Fruit fly (Drosophila melanogaster) whole organism, pupa: Measurements from ENCODE around the gene cd.

ENCODE experiments used
- CG10348 ChIP-seq: fragments of 200-800 bp; sonication (Bioruptor generic); IDR thresholded peaks from 2 replicates; pipeline ENCODE4 v1.3.6; 2022; ENCODE audit warnings: missing biosample characterization, missing genetic modification characterization
- CG12605 ChIP-seq: fragments of 200-800 bp; sonication (Bioruptor generic); IDR thresholded peaks from 2 replicates; pipeline ENCODE4 v1.3.6; 2022; ENCODE audit warnings: missing biosample characterization, missing genetic modification characterization
- CG13204 ChIP-seq: fragments of 200-800 bp; sonication (Bioruptor generic); optimal IDR thresholded peaks from 2 replicates; lab custom pipeline; 2018; ENCODE audit warnings: missing biosample characterization, mild to moderate bottlenecking, missing genetic modification characterization, moderate library complexity
- CG14655 ChIP-seq: fragments of 200-800 bp; sonication (Bioruptor generic); optimal IDR thresholded peaks from 3 replicates; lab custom pipeline; 2017; ENCODE audit warnings: mild to moderate bottlenecking, missing biosample characterization, missing genetic modification reagents, missing genetic modification characterization
- CG15710 ChIP-seq: fragments of 200-800 bp; sonication (Bioruptor generic); optimal IDR thresholded peaks from 2 replicates; lab custom pipeline; 2018; ENCODE audit warnings: missing biosample characterization, mild to moderate bottlenecking, missing genetic modification characterization, moderate library complexity
- CG17806 ChIP-seq: fragments of 200-800 bp; sonication (Bioruptor generic); optimal IDR thresholded peaks from 2 replicates; lab custom pipeline; 2018; ENCODE audit warnings: missing biosample characterization, mild to moderate bottlenecking, missing genetic modification characterization, moderate library complexity
- CG32121 ChIP-seq: fragments of 200-800 bp; sonication (Bioruptor generic); IDR thresholded peaks from 2 replicates; pipeline ENCODE4 v1.3.6; 2022; ENCODE audit warnings: missing biosample characterization, missing genetic modification characterization
- CG34367 ChIP-seq: fragments of 200-800 bp; sonication (Bioruptor generic); optimal IDR thresholded peaks from 2 replicates; lab custom pipeline; 2018; ENCODE audit warnings: missing biosample characterization, mild to moderate bottlenecking, missing genetic modification characterization
- CG4496 ChIP-seq: fragments of 200-800 bp; sonication (Bioruptor generic); IDR thresholded peaks from 3 replicates; pipeline ENCODE4 v1.3.6; 2022; ENCODE audit warnings: missing biosample characterization, missing genetic modification characterization
- CG8159 ChIP-seq: fragments of 200-800 bp; sonication (Bioruptor generic); optimal IDR thresholded peaks from 3 replicates; lab custom pipeline; 2018; ENCODE audit warnings: missing biosample characterization, mild to moderate bottlenecking, missing genetic modification characterization, moderate library complexity
- CG8301 ChIP-seq: fragments of 200-800 bp; sonication (Bioruptor generic); optimal IDR thresholded peaks from 2 replicates; lab custom pipeline; 2018; ENCODE audit warnings: missing biosample characterization, mild to moderate bottlenecking, missing genetic modification characterization
- CG9948 ChIP-seq: fragments of 200-800 bp; sonication (Bioruptor generic); optimal IDR thresholded peaks from 2 replicates; lab custom pipeline; 2018; ENCODE audit warnings: missing biosample characterization, mild to moderate bottlenecking, missing genetic modification characterization, moderate library complexity
- D1 ChIP-seq: fragments of 200-800 bp; sonication (Bioruptor generic); optimal IDR thresholded peaks from 2 replicates; lab custom pipeline; 2018; ENCODE audit warnings: missing biosample characterization, mild to moderate bottlenecking, missing genetic modification characterization, moderate library complexity
- EcR ChIP-seq: fragments of 200-800 bp; sonication (Bioruptor generic); optimal IDR thresholded peaks from 3 replicates; lab custom pipeline; 2019; ENCODE audit warnings: missing biosample characterization, missing genetic modification characterization, mild to moderate bottlenecking, moderate library complexity, missing genetic modification reagents
- Ets98B ChIP-seq: fragments of 200-800 bp; sonication (Bioruptor generic); IDR thresholded peaks from 2 replicates; pipeline ENCODE4 v1.3.6; 2022; ENCODE audit warnings: missing biosample characterization, missing genetic modification characterization
- Pif1A ChIP-seq: fragments of 200-800 bp; sonication (Bioruptor generic); optimal IDR thresholded peaks from 3 replicates; lab custom pipeline; 2016; ENCODE audit warnings: missing biosample characterization, missing genetic modification characterization
- Pif1B ChIP-seq: fragments of 200-800 bp; sonication (Bioruptor generic); optimal IDR thresholded peaks from 3 replicates; lab custom pipeline; 2016; ENCODE audit warnings: missing biosample characterization, missing genetic modification characterization
- Snoo ChIP-seq: fragments of 200-800 bp; sonication (Bioruptor generic); optimal IDR thresholded peaks from 3 replicates; lab custom pipeline; 2017; ENCODE audit warnings: missing biosample characterization, mild to moderate bottlenecking, missing genetic modification characterization, inconsistent platforms
- fd96Ca ChIP-seq: fragments of 200-800 bp; sonication (Bioruptor generic); IDR thresholded peaks from 3 replicates; pipeline ENCODE4 v1.3.6; 2022; ENCODE audit warnings: missing biosample characterization, missing genetic modification characterization
- gl ChIP-seq: fragments of 200-800 bp; sonication (Bioruptor generic); optimal IDR thresholded peaks from 2 replicates; lab custom pipeline; 2018; ENCODE audit warnings: missing biosample characterization, mild to moderate bottlenecking, missing genetic modification characterization
- rn ChIP-seq: fragments of 200-800 bp; sonication (Bioruptor generic); IDR thresholded peaks from 2 replicates; pipeline ENCODE4 v1.3.6; 2022; ENCODE audit warnings: missing biosample characterization, missing genetic modification characterization

cd gene

dm6 chr3R:22667284-22667958 is 27.3 kb upstream of the cd start:
- TF ChIP-seq CG13204, result peak; percentile 67
- TF ChIP-seq Pif1A, result peak; percentile 87
- TF ChIP-seq CG15710 (tag; lab: Kevin White, UChicago), result peak; percentile 95
- TF ChIP-seq gl, result peak; percentile 78
- TF ChIP-seq CG17806 (tag; lab: Kevin White, UChicago), result peak; percentile 96
- peak; percentile 75 for TF ChIP-seq CG10348 (GFP tag; lab: Robert Waterston, UW)
- peak; percentile 94 for TF ChIP-seq CG8301 (tag; lab: Kevin White, UChicago)
- TF ChIP-seq D1 (tag; lab: Kevin White, UChicago), result peak; percentile 96
- TF ChIP-seq EcR, result peak; percentile 3
- TF ChIP-seq CG12605 (GFP tag; lab: Robert Waterston, UW), result peak; percentile 73; the same call in 1 of the 2 replicates
- TF ChIP-seq CG34367 (tag; lab: Kevin White, UChicago), result peak; percentile 91
- TF ChIP-seq Ets98B (GFP tag; lab: Robert Waterston, UW), result peak; percentile 80
- peak; percentile 50 for TF ChIP-seq fd96Ca
- peak; percentile 99 for TF ChIP-seq CG8159 (tag; lab: Kevin White, UChicago)
- TF ChIP-seq Pif1B, result peak; percentile 91
- peak; percentile 90 for TF ChIP-seq CG32121
- peak; percentile 99 for TF ChIP-seq CG9948 (tag; lab: Kevin White, UChicago)
- peak; percentile 92 for TF ChIP-seq Snoo
- TF ChIP-seq CG14655, result peak; percentile 96
- TF ChIP-seq CG4496 (GFP tag; lab: Robert Waterston, UW), result peak; percentile 94; the same call in 2 of the 3 replicates
- peak; percentile 81 for TF ChIP-seq rn (GFP tag; lab: Robert Waterston, UW)

- TF ChIP-seq CG34367 (tag; lab: Kevin White, UChicago) (no peak), CG9948 (tag; lab: Kevin White, UChicago) (no peak), gl (no peak), CG15710 (tag; lab: Kevin White, UChicago) (no peak), Pif1A (no peak), CG17806 (tag; lab: Kevin White, UChicago) (no peak), CG8301 (tag; lab: Kevin White, UChicago) (no peak), CG4496 (GFP tag; lab: Robert Waterston, UW) (no peak), CG13204 (no peak), Snoo (no peak), fd96Ca (no peak), CG14655 (no peak), CG8159 (tag; lab: Kevin White, UChicago) (no peak), Ets98B (GFP tag; lab: Robert Waterston, UW) (no peak), CG12605 (GFP tag; lab: Robert Waterston, UW) (no peak), rn (GFP tag; lab: Robert Waterston, UW) (no peak), D1 (tag; lab: Kevin White, UChicago) (no peak)
Measured at dm6 chr3R:22667959-22668316, 26.8 kb upstream of the cd start.

- TF ChIP-seq CG15710 (tag; lab: Kevin White, UChicago), result peak; percentile 22
- TF ChIP-seq Pif1A, result peak; percentile 39
- peak; percentile 11 for TF ChIP-seq Pif1B
- no peak for TF ChIP-seq CG10348 (GFP tag; lab: Robert Waterston, UW)
- TF ChIP-seq CG8301 (tag; lab: Kevin White, UChicago), result no peak
- TF ChIP-seq CG8159 (tag; lab: Kevin White, UChicago), result no peak
- TF ChIP-seq CG17806 (tag; lab: Kevin White, UChicago), result peak; percentile 11
- TF ChIP-seq gl, result no peak
- TF ChIP-seq D1 (tag; lab: Kevin White, UChicago), result no peak
- no peak for TF ChIP-seq fd96Ca
- TF ChIP-seq Snoo, result no peak
- TF ChIP-seq CG13204, result no peak
- TF ChIP-seq EcR, result no peak
- peak; percentile 53; the same call in 1 of the 2 replicates for TF ChIP-seq CG32121
- TF ChIP-seq CG4496 (GFP tag; lab: Robert Waterston, UW), result peak; percentile 67
- no peak for TF ChIP-seq rn (GFP tag; lab: Robert Waterston, UW)
- TF ChIP-seq CG12605 (GFP tag; lab: Robert Waterston, UW), result no peak
- peak; percentile 15; the same call in 1 of the 2 replicates for TF ChIP-seq Ets98B (GFP tag; lab: Robert Waterston, UW)
- no peak for TF ChIP-seq CG34367 (tag; lab: Kevin White, UChicago)
- TF ChIP-seq CG9948 (tag; lab: Kevin White, UChicago), result peak; percentile 25
- TF ChIP-seq CG14655, result peak; percentile 27
Measured at dm6 chr3R:22668622-22669021, 26.1 kb upstream of the cd start.

dm6 chr3R:22669121-22669520 is 25.6 kb upstream of the cd start:
- TF ChIP-seq D1 (tag; lab: Kevin White, UChicago), result no peak
- TF ChIP-seq CG34367 (tag; lab: Kevin White, UChicago), result no peak
- TF ChIP-seq CG12605 (GFP tag; lab: Robert Waterston, UW), result no peak
- no peak for TF ChIP-seq fd96Ca
- no peak for TF ChIP-seq CG15710 (tag; lab: Kevin White, UChicago)
- no peak for TF ChIP-seq rn (GFP tag; lab: Robert Waterston, UW)
- no peak for TF ChIP-seq CG13204
- TF ChIP-seq Pif1A, result no peak
- no peak for TF ChIP-seq CG4496 (GFP tag; lab: Robert Waterston, UW)
- no peak for TF ChIP-seq Ets98B (GFP tag; lab: Robert Waterston, UW)
- TF ChIP-seq gl, result no peak
- no peak for TF ChIP-seq Snoo
- no peak for TF ChIP-seq Pif1B
- TF ChIP-seq CG8159 (tag; lab: Kevin White, UChicago), result no peak
- TF ChIP-seq CG8301 (tag; lab: Kevin White, UChicago), result no peak
- TF ChIP-seq CG14655, result no peak
- no peak for TF ChIP-seq CG9948 (tag; lab: Kevin White, UChicago)
- no peak for TF ChIP-seq EcR
- no peak for TF ChIP-seq CG32121
- TF ChIP-seq CG17806 (tag; lab: Kevin White, UChicago), result no peak

dm6 chr3R:22669789-22670426 is 24.9 kb upstream of the cd start:
- TF ChIP-seq CG4496 (GFP tag; lab: Robert Waterston, UW) (no peak), gl (no peak), CG9948 (tag; lab: Kevin White, UChicago) (no peak), CG8301 (tag; lab: Kevin White, UChicago) (no peak), CG34367 (tag; lab: Kevin White, UChicago) (no peak), fd96Ca (no peak), Ets98B (GFP tag; lab: Robert Waterston, UW) (no peak)
